Worm (Caenorhabditis elegans): Measurements from ENCODE around the gene ZK154.4.

The ZK154.4 gene

ce11 chrX:7773714-7774318 is 8.4 kb downstream of the ZK154.4 start:
- TF ChIP-seq mdl-1 (tag; optimal IDR thresholded peaks at IDR 0.05) (peak in 1 of 2 experiments; percentile 38), zfp-3 (GFP tag; conservative IDR thresholded peaks at IDR 0.05) (no peak), nhr-6 (tag; optimal IDR thresholded peaks at IDR 0.05) (no peak), lsy-2 (tag; optimal IDR thresholded peaks at IDR 0.05) (peak in 1 of 2 experiments; percentile 21), ceh-82 (tag; optimal IDR thresholded peaks at IDR 0.05) (no peak), duxl-1 (tag; optimal IDR thresholded peaks at IDR 0.05; ENCODE audit: poor library complexity) (no peak), ceh-32 (tag; optimal IDR thresholded peaks at IDR 0.05; ENCODE audit: poor library complexity) (no peak), set-16 (GFP tag; IDR thresholded peaks at IDR 0.05) (no peak), snpc-4 (tag; optimal IDR thresholded peaks at IDR 0.05) (no peak), unc-62 (GFP tag; optimal IDR thresholded peaks at IDR 0.05 in 1 of 2) (peak in 1 of 2 experiments; percentile 93), unc-62 (tag; optimal IDR thresholded peaks at IDR 0.05) (no peak), sdz-12 (GFP tag; optimal IDR thresholded peaks at IDR 0.05) (no peak), fkh-10 (GFP tag; optimal IDR thresholded peaks at IDR 0.05) (no peak), mxl-3 (GFP tag; optimal IDR thresholded peaks at IDR 0.05) (peak; percentile 13), nhr-10 (tag; optimal IDR thresholded peaks at IDR 0.05) (no peak), spr-1 (tag; optimal IDR thresholded peaks at IDR 0.05) (no peak), D1046.2 (GFP tag; IDR thresholded peaks at IDR 0.05) (no peak; the same call in 1 of the 2 replicates), aly-2 (tag; optimal IDR thresholded peaks at IDR 0.05) (no peak), pqm-1 (tag; optimal IDR thresholded peaks at IDR 0.05) (no peak), mep-1 (tag; optimal IDR thresholded peaks at IDR 0.05) (peak; percentile 62), F37D6.2 (tag; optimal IDR thresholded peaks at IDR 0.05) (no peak), ceh-62 (tag; optimal IDR thresholded peaks at IDR 0.05) (no peak), php-3 (GFP tag; IDR thresholded peaks at IDR 0.05) (no peak), saeg-2 (GFP tag; IDR thresholded peaks at IDR 0.05) (no peak), vab-7 (GFP tag; IDR thresholded peaks at IDR 0.05) (no peak; the same call in 1 of the 2 replicates), R02D3.7 (tag; optimal IDR thresholded peaks at IDR 0.05) (no peak), lin-38 (GFP tag; IDR thresholded peaks at IDR 0.05) (peak; percentile 61), F49E8.2 (tag; optimal IDR thresholded peaks at IDR 0.05; ENCODE audit: borderline replicate concordance) (peak; percentile 50), mxl-2 (GFP tag; conservative IDR thresholded peaks at IDR 0.05) (no peak), daf-16 (GFP tag; optimal IDR thresholded peaks at IDR 0.05) (peak; percentile 19 to 76), daf-16 (tag; optimal IDR thresholded peaks at IDR 0.05) (peak; percentile 68), hlh-11 (tag; optimal IDR thresholded peaks at IDR 0.05) (peak; percentile 58), mes-2 (tag; optimal IDR thresholded peaks at IDR 0.05; ENCODE audit: poor library complexity, severe bottlenecking) (peak; percentile 57), lin-29 (GFP tag; IDR thresholded peaks at IDR 0.05) (no peak), zip-2 (tag; optimal IDR thresholded peaks at IDR 0.05) (no peak), ZK546.5 (tag; optimal IDR thresholded peaks at IDR 0.05) (no peak), zip-11 (GFP tag; IDR thresholded peaks at IDR 0.05) (no peak), Y105C5A.15 (GFP tag; IDR thresholded peaks at IDR 0.05) (0 out of 2 replicates have a peak, but pooled peaks have one; percentile 54), madf-5 (GFP tag; IDR thresholded peaks at IDR 0.05) (peak in 1 of 2 experiments; percentile 56; a peak in 1 of 4 replicates), nhr-102 (tag; optimal IDR thresholded peaks at IDR 0.05) (peak; percentile 62), daf-12 (tag; optimal IDR thresholded peaks at IDR 0.05) (no peak), ztf-11 (tag; optimal IDR thresholded peaks at IDR 0.05) (no peak), lin-13 (GFP tag; optimal IDR thresholded peaks at IDR 0.05) (no peak), daf-19 (GFP tag; conservative IDR thresholded peaks at IDR 0.05) (peak; percentile 59; the same call in 1 of the 2 replicates), zag-1 (tag; optimal IDR thresholded peaks at IDR 0.05) (no peak), jun-1 (tag; optimal IDR thresholded peaks at IDR 0.05) (no peak), madf-9 (GFP tag; conservative IDR thresholded peaks at IDR 0.05) (peak; percentile 18; the same call in 1 of the 2 replicates), dve-1 (tag; optimal IDR thresholded peaks at IDR 0.05; ENCODE audit: insufficient read depth) (peak; percentile 8), daf-8 (GFP tag; IDR thresholded peaks at IDR 0.05) (no peak), nhr-76 (tag; optimal IDR thresholded peaks at IDR 0.05) (no peak), F10B5.3 (tag; optimal IDR thresholded peaks at IDR 0.05) (no peak)

Measured in whole organism, L4 larva.